Worm (Caenorhabditis elegans) whole organism, dauer: Measurements from ENCODE around the gene gst-7.
"Not testable (repeated sequence)": the region's sequence is repeated elsewhere in the genome, so short reads cannot be mapped to it uniquely, and the experiment has no call there.

Source experiments
- unc-62 ChIP-seq: sonication (generic microtip); optimal IDR thresholded peaks from 2 replicates; lab custom pipeline; 2017; ENCODE audit warnings: missing biosample characterization, missing genetic modification reagents, missing genetic modification characterization

Gene gst-7

ce11 chrII:4902035-4902434 lies 20.2 kb downstream of the gst-7 start, which contains the start of gene R05F9.9:
Gene R05F9.9, minus strand, starts transcription at chrII:4902100.
- TF ChIP-seq unc-62 (GFP tag; lab: Kevin White, UChicago), result no peak

- not testable (repeated sequence) for TF ChIP-seq unc-62 (GFP tag; lab: Kevin White, UChicago)
Observed at ce11 chrII:4903696-4904095, 21.8 kb downstream of the gst-7 start, which contains the start of gene sgt-1. Gene sgt-1, minus strand, starts transcription at chrII:4903796.

ce11 chrII:4904277-4904676 lies 22.4 kb downstream of the gst-7 start:
- TF ChIP-seq unc-62 (GFP tag; lab: Kevin White, UChicago), result no peak

ce11 chrII:4904778-4905177 lies 22.9 kb downstream of the gst-7 start, which contains the start of gene btbd-10:
Gene btbd-10, plus strand, starts transcription at chrII:4905008.
- no peak for TF ChIP-seq unc-62 (GFP tag; lab: Kevin White, UChicago)

ce11 chrII:4905331-4905730 lies 23.5 kb downstream of the gst-7 start:
- TF ChIP-seq unc-62 (GFP tag; lab: Kevin White, UChicago), result no peak

ce11 chrII:4905883-4906282 lies 24.0 kb downstream of the gst-7 start:
- TF ChIP-seq unc-62 (GFP tag; lab: Kevin White, UChicago), result no peak

- no peak for TF ChIP-seq unc-62 (GFP tag; lab: Kevin White, UChicago)
Observed at ce11 chrII:4908160-4908559, 26.3 kb downstream of the gst-7 start.

- TF ChIP-seq unc-62 (GFP tag; lab: Kevin White, UChicago), result no peak
Observed at ce11 chrII:4914214-4914613, 32.4 kb downstream of the gst-7 start, which contains the start of gene R05F9.11. Gene R05F9.11, minus strand, starts transcription at chrII:4914218.

ce11 chrII:4915572-4915971 lies 33.7 kb downstream of the gst-7 start:
- TF ChIP-seq unc-62 (GFP tag; lab: Kevin White, UChicago), result no peak

ce11 chrII:4916462-4916861 lies 34.6 kb downstream of the gst-7 start, which contains the start of gene msp-31:
Gene msp-31, minus strand, starts transcription at chrII:4916562.
- not testable (repeated sequence) for TF ChIP-seq unc-62 (GFP tag; lab: Kevin White, UChicago)

ce11 chrII:4918501-4919021 lies 36.7 kb downstream of the gst-7 start:
- no peak for TF ChIP-seq unc-62 (GFP tag; lab: Kevin White, UChicago)

ce11 chrII:4920608-4921007 lies 38.7 kb downstream of the gst-7 start:
- no peak for TF ChIP-seq unc-62 (GFP tag; lab: Kevin White, UChicago)

- TF ChIP-seq unc-62 (GFP tag; lab: Kevin White, UChicago), result no peak
Observed at ce11 chrII:4924729-4925128, 42.9 kb downstream of the gst-7 start.

- TF ChIP-seq unc-62 (GFP tag; lab: Kevin White, UChicago), result no peak
Observed at ce11 chrII:4925198-4925764, 43.4 kb downstream of the gst-7 start, which contains the start of gene aagr-2. Gene aagr-2, minus strand, starts transcription at chrII:4925248.

- TF ChIP-seq unc-62 (GFP tag; lab: Kevin White, UChicago), result no peak
Observed at ce11 chrII:4931286-4931685, 49.4 kb downstream of the gst-7 start.

- TF ChIP-seq unc-62 (GFP tag; lab: Kevin White, UChicago), result not testable (repeated sequence)
Observed at ce11 chrII:4932727-4933126, 50.9 kb downstream of the gst-7 start, which contains the start of gene msp-152. Gene msp-152, plus strand, starts transcription at chrII:4933027.
